Worm (Caenorhabditis elegans) whole organism, L1 larva: ENCODE measurements around the gene C08E8.3.

Experiments
- C34B4.2 ChIP-seq: sonication (generic microtip); optimal IDR thresholded peaks from 2 replicates; lab custom pipeline; 2017; ENCODE audit warnings: mild to moderate bottlenecking, missing genetic modification characterization, missing compliant biosample characterization
- aha-1 ChIP-seq: fragments of 150-350 bp; optimal IDR thresholded peaks from 2 replicates; lab custom pipeline; 2014; ENCODE audit warnings: missing biosample characterization, missing genetic modification characterization
- ama-1 ChIP-seq: fragments of 150-350 bp; optimal IDR thresholded peaks from 2 replicates; lab custom pipeline; 2014
- blmp-1 ChIP-seq: fragments of 150-350 bp; optimal IDR thresholded peaks from 2 replicates; lab custom pipeline; 2014; ENCODE audit warnings: missing biosample characterization, missing genetic modification characterization
- ceh-63 ChIP-seq: fragments of 200-800 bp; sonication (Bioruptor generic); optimal IDR thresholded peaks from 2 replicates; lab custom pipeline; 2018; ENCODE audit warnings: mild to moderate bottlenecking, missing genetic modification characterization, missing compliant biosample characterization
- ceh-88 ChIP-seq: fragments of 200-800 bp; sonication (Bioruptor generic); IDR thresholded peaks from 2 replicates; pipeline ENCODE4 v1.3.6; 2022; ENCODE audit warnings: missing genetic modification characterization, missing compliant biosample characterization
- ceh-90 ChIP-seq: sonication (generic microtip); optimal IDR thresholded peaks from 2 replicates; lab custom pipeline; 2016; ENCODE audit warnings: missing genetic modification characterization, missing compliant biosample characterization
- ces-1 ChIP-seq: fragments of 150-350 bp; optimal IDR thresholded peaks from 2 replicates; lab custom pipeline; 2014; ENCODE audit warnings: missing biosample characterization, missing genetic modification reagents, missing genetic modification characterization
- dpl-1 ChIP-seq, 3 experiments: fragments of 150-350 bp in 2 of 3; sonication (generic microtip) in 1 of 3; optimal IDR thresholded peaks; 2 replicates each; lab custom pipeline; 2014 to 2017; ENCODE audit warnings: missing biosample characterization in 3 of 3, missing genetic modification characterization in 3 of 3, missing genetic modification reagents in 3 of 3
- efl-1 ChIP-seq, 4 experiments: fragments of 150-350 bp; optimal IDR thresholded peaks in 3 of 4; peaks in 1 of 4; 1 replicate in 1 of 4; 2 replicates in 3 of 4; lab custom pipeline; 2014; ENCODE audit warnings: missing biosample characterization in 2 of 4, missing genetic modification characterization in 2 of 4, missing genetic modification reagents in 2 of 4
- elt-3 ChIP-seq, 6 experiments: fragments of 150-350 bp in 1 of 6; sonication (generic microtip); optimal IDR thresholded peaks; 2 replicates each; lab custom pipeline; 2017 to 2018; ENCODE audit warnings: missing biosample characterization in 6 of 6, missing genetic modification characterization in 6 of 6, inconsistent platforms in 1 of 6
- ets-5 ChIP-seq: fragments of 200-800 bp; sonication (Bioruptor generic); IDR thresholded peaks from 2 replicates; pipeline ENCODE4 v1.3.6; 2022; ENCODE audit warnings: missing genetic modification characterization, missing compliant biosample characterization
- fkh-8 ChIP-seq: sonication (generic microtip); optimal IDR thresholded peaks from 2 replicates; lab custom pipeline; 2016; ENCODE audit warnings: mild to moderate bottlenecking, missing genetic modification characterization, missing compliant biosample characterization
- fos-1 ChIP-seq: fragments of 150-350 bp; optimal IDR thresholded peaks from 2 replicates; lab custom pipeline; 2014; ENCODE audit warnings: missing biosample characterization, missing genetic modification characterization
- grh-1 ChIP-seq: fragments of 200-800 bp; sonication (Bioruptor generic); IDR thresholded peaks from 2 replicates; pipeline ENCODE4 v1.3.6; 2022; ENCODE audit warnings: missing genetic modification reagents, missing genetic modification characterization, missing compliant biosample characterization
- lin-14 ChIP-seq: fragments of 200-800 bp; sonication (Bioruptor generic); optimal IDR thresholded peaks from 2 replicates; lab custom pipeline; 2018; ENCODE audit warnings: mild to moderate bottlenecking, missing genetic modification characterization, moderate library complexity, missing compliant biosample characterization
- lin-39 ChIP-seq: fragments of 150-350 bp; optimal IDR thresholded peaks from 2 replicates; lab custom pipeline; 2014; ENCODE audit warnings: missing biosample characterization, missing genetic modification reagents, missing genetic modification characterization
- mdl-1 ChIP-seq, 2 experiments: fragments of 150-350 bp; optimal IDR thresholded peaks; 2 replicates each; lab custom pipeline; 2014 to 2017; ENCODE audit warnings: missing biosample characterization in 2 of 2, missing genetic modification characterization in 2 of 2, inconsistent platforms in 1 of 2
- nhr-11 ChIP-seq: fragments of 150-350 bp; optimal IDR thresholded peaks from 2 replicates; lab custom pipeline; 2014; ENCODE audit warnings: missing biosample characterization, missing genetic modification characterization
- nhr-237 ChIP-seq: fragments of 150-350 bp; optimal IDR thresholded peaks from 2 replicates; lab custom pipeline; 2014; ENCODE audit warnings: missing biosample characterization, missing genetic modification characterization
- nhr-28 ChIP-seq: fragments of 150-350 bp; optimal IDR thresholded peaks from 2 replicates; lab custom pipeline; 2014; ENCODE audit warnings: missing biosample characterization, missing genetic modification characterization
- nhr-71 ChIP-seq: sonication (generic microtip); optimal IDR thresholded peaks from 2 replicates; lab custom pipeline; 2016; ENCODE audit warnings: mild to moderate bottlenecking, missing genetic modification characterization, moderate library complexity, missing compliant biosample characterization
- nhr-76 ChIP-seq: sonication (generic microtip); optimal IDR thresholded peaks from 2 replicates; lab custom pipeline; 2017; ENCODE audit warnings: missing biosample characterization, missing genetic modification characterization
- nhr-77 ChIP-seq: fragments of 150-350 bp; optimal IDR thresholded peaks from 2 replicates; lab custom pipeline; 2014; ENCODE audit warnings: missing biosample characterization, missing genetic modification characterization
- pag-3 ChIP-seq: sonication (generic microtip); optimal IDR thresholded peaks from 2 replicates; lab custom pipeline; 2017; ENCODE audit warnings: missing genetic modification characterization, mild to moderate bottlenecking, missing compliant biosample characterization, antibody characterized with exemption, borderline replicate concordance; ENCODE audit not compliant: insufficient read depth
- rnt-1 ChIP-seq: sonication (generic microtip); optimal IDR thresholded peaks from 2 replicates; lab custom pipeline; 2016; ENCODE audit warnings: mild to moderate bottlenecking, missing genetic modification characterization, moderate library complexity, missing compliant biosample characterization
- skn-1 ChIP-seq: fragments of 150-350 bp; optimal IDR thresholded peaks from 2 replicates; lab custom pipeline; 2014; ENCODE audit warnings: missing biosample characterization, missing genetic modification characterization
- snpc-4 ChIP-seq: fragments of 150-350 bp; optimal IDR thresholded peaks from 2 replicates; lab custom pipeline; 2014; ENCODE audit warnings: missing biosample characterization, missing genetic modification characterization
- snu-23 ChIP-seq: sonication (generic microtip); optimal IDR thresholded peaks from 2 replicates; lab custom pipeline; 2016; ENCODE audit warnings: missing genetic modification characterization, missing compliant biosample characterization
- sox-4 ChIP-seq: sonication (generic microtip); optimal IDR thresholded peaks from 2 replicates; lab custom pipeline; 2016; ENCODE audit warnings: missing genetic modification characterization, missing compliant biosample characterization
- sptf-1 ChIP-seq: fragments of 150-350 bp; optimal IDR thresholded peaks from 2 replicates; lab custom pipeline; 2014; ENCODE audit warnings: missing biosample characterization, missing genetic modification characterization
- sup-37 ChIP-seq: fragments of 200-800 bp; sonication (Bioruptor generic); optimal IDR thresholded peaks from 2 replicates; lab custom pipeline; 2018; ENCODE audit warnings: mild to moderate bottlenecking, missing genetic modification characterization, missing compliant biosample characterization
- tbx-2 ChIP-seq: sonication (generic microtip); optimal IDR thresholded peaks from 2 replicates; lab custom pipeline; 2016; ENCODE audit warnings: missing genetic modification characterization, missing compliant biosample characterization
- zip-4 ChIP-seq: fragments of 200-800 bp; sonication (Bioruptor generic); optimal IDR thresholded peaks from 2 replicates; lab custom pipeline; 2018; ENCODE audit warnings: mild to moderate bottlenecking, missing genetic modification characterization, moderate library complexity, missing compliant biosample characterization
- ztf-11 ChIP-seq, 2 experiments: sonication (generic microtip); optimal IDR thresholded peaks; 2 replicates each; lab custom pipeline; 2016 to 2017; ENCODE audit warnings: missing genetic modification characterization in 2 of 2, missing biosample characterization in 1 of 2, missing compliant biosample characterization in 1 of 2

Gene C08E8.3

DNA sequence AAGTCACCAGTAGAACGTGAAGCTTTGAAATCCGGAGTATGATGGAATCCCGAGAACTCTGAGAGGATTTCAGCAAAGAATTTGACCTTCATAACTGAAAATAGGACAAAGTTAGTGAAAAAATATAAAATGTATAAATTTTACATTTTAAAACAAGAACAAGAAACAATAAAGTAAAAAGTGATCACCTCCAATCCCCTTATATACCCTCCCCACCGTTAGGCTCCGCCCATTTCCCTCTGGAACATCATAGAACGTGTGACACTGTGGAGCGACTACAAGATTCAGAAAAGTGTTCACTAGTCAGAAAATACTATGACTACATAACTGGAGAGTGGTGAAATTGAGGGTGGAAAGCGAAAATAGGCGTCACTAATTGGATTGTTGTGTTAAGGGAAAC, 18.8 kb upstream of the C08E8.3 start, which contains the start of gene B0462.4:
Gene B0462.4, minus strand, starts transcription at position 101 of the 400 bp plus-strand sequence.
- TF ChIP-seq efl-1 (optimal IDR thresholded peaks at IDR 0.05; lab: Kevin White, UChicago) (no peak), efl-1 (GFP tag; optimal IDR thresholded peaks at IDR 0.05 in 1 of 2; lab: Kevin White, UChicago) (peak in 1 of 2 experiments; percentile 38), ceh-90 (tag; lab: Kevin White, UChicago) (no peak)

DNA sequence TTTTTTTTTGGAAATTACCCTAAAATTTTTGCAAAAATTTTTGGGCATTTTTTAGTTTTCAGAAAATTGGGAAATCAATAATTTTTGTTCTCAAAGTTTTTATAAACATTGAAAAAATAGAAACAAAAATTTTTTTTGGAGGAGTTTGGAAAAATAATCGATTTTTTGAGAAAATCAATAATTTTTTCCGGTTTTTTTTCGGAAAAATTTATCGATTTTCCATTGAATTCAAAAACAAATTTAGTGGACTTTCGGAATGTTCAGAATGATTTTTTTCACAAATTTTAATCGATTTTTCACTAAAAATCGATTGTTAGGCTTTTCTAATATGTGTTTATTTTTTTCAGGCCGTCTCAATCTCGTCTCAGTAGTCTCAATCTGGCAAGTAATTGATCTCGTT, 12.3 kb upstream of the C08E8.3 start:
- TF ChIP-seq efl-1 (optimal IDR thresholded peaks at IDR 0.05; lab: Kevin White, UChicago) (no peak), efl-1 (GFP tag; optimal IDR thresholded peaks at IDR 0.05 in 1 of 2; lab: Kevin White, UChicago) (no peak), blmp-1 (no peak), zip-4 (GFP tag; lab: Kevin White, UChicago) (no peak), sox-4 (tag; lab: Kevin White, UChicago) (no peak), dpl-1 (GFP tag; optimal IDR thresholded peaks at IDR 0.05; lab: Kevin White, UChicago) (no peak), mdl-1 (tag; optimal IDR thresholded peaks at IDR 0.05; lab: Kevin White, UChicago) (no peak), nhr-237 (tag; lab: Kevin White, UChicago) (no peak), ceh-63 (GFP tag; lab: Kevin White, UChicago) (no peak), sptf-1 (tag; lab: Kevin White, UChicago) (no peak), nhr-77 (no peak), grh-1 (no peak), aha-1 (tag; lab: Kevin White, UChicago) (no peak), ztf-11 (tag; optimal IDR thresholded peaks at IDR 0.05; lab: Kevin White, UChicago) (no peak), skn-1 (no peak), ama-1 (lab: Kevin White, UChicago) (no peak), nhr-28 (tag; lab: Kevin White, UChicago) (no peak), nhr-76 (no peak)

DNA sequence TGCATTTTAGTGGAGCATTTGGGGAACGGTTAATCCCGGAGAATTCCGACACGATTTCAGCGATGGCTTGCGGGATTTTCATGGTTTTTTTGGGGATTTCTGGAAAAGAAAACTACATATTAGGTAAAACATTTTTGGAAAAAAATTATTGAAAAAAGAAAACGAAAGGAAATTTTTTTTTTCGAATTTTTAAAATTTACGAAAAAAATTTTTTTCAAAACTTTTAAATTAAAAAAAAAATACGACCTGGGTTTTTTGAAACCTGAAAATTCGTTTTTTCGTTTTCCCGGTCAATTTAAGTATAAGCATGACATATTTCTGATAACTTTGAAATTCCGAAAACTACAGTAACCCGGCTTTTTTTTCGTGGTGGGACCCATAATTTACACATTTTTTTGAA, 10.1 kb upstream of the C08E8.3 start, which contains the start of gene C08E8.10:
Gene C08E8.10, minus strand, starts transcription at position 101 of the 400 bp plus-strand sequence.
- TF ChIP-seq sup-37 (GFP tag; lab: Kevin White, UChicago) (no peak), lin-14 (GFP tag; lab: Kevin White, UChicago) (no peak), ces-1 (GFP tag; lab: Kevin White, UChicago) (no peak), nhr-77 (no peak), nhr-71 (tag; lab: Kevin White, UChicago) (no peak), C34B4.2 (tag; lab: Kevin White, UChicago) (no peak), ets-5 (GFP tag; lab: Robert Waterston, UW) (no peak), pag-3 (no peak), snu-23 (no peak), zip-4 (GFP tag; lab: Kevin White, UChicago) (no peak), ceh-88 (no peak), snpc-4 (tag; lab: Kevin White, UChicago) (no peak), grh-1 (no peak), fos-1 (tag; lab: Kevin White, UChicago) (no peak), ztf-11 (tag; optimal IDR thresholded peaks at IDR 0.05; lab: Kevin White, UChicago) (no peak), tbx-2 (tag; lab: Kevin White, UChicago) (no peak), rnt-1 (tag; lab: Kevin White, UChicago) (no peak), lin-39 (tag; lab: Kevin White, UChicago) (no peak)
- TF ChIP-seq, all 84 proteins: peak for 0

DNA sequence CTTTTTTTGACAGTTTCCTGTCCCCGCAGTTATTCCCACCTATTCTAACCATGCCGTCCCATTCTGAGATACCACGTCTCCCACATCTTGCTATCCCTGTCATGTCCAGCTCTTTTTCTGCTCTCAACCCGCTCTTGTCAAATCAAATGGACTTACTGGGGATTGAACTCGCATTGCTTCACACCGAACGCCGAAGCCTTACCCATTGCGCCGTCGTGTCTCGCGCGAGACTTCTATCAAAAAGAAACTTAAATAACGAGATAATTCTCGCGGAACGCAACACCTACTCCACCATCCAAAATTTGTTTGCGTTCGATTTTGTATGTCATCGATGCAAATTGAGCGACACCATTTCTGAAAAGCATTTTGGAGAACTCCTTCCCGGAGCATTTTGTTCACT, 5.7 kb upstream of the C08E8.3 start:
- TF ChIP-seq elt-3 (tag; optimal IDR thresholded peaks at IDR 0.05; lab: Kevin White, UChicago): no peak
- TF ChIP-seq nhr-11 (tag; lab: Kevin White, UChicago): no peak
- TF ChIP-seq fkh-8: no peak
- TF ChIP-seq nhr-71 (tag; lab: Kevin White, UChicago): no peak
- TF ChIP-seq efl-1 (optimal IDR thresholded peaks at IDR 0.05; lab: Kevin White, UChicago): no peak
- TF ChIP-seq efl-1 (GFP tag; optimal IDR thresholded peaks at IDR 0.05 in 1 of 2; lab: Kevin White, UChicago): no peak
- TF ChIP-seq, all 84 proteins: peak for 0
